Worm (Caenorhabditis elegans): ENCODE results near the gene snx-14.

The snx-14 gene

DNA sequence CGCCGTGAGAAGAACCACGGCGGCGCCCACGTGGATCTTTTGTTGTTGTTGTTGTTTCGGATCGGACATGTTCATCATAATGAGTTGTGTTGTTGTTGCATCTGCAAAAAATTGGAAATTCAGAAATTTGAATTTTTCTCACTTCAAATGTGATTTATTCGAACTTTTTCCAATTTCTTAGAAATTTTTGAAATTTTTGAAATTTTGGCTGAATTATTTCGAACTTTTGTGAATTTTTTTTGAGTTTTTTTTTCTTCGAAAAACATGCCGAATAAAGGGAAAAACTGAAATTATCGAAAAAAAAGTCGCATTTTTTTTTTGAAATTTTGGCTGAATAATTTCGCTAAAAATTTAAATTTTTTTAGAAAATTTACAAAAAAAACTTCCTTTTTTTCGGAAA is at the start of gene snx-14:
Gene snx-14, minus strand, starts transcription at position 101 of the 400 bp plus-strand sequence.
- no peak for TF ChIP-seq W03F9.2 (tag; optimal IDR thresholded peaks at IDR 0.05)
- TF ChIP-seq him-1 (tag; optimal IDR thresholded peaks at IDR 0.05): no peak
- no peak for TF ChIP-seq dao-5 (tag; optimal IDR thresholded peaks at IDR 0.05)

DNA sequence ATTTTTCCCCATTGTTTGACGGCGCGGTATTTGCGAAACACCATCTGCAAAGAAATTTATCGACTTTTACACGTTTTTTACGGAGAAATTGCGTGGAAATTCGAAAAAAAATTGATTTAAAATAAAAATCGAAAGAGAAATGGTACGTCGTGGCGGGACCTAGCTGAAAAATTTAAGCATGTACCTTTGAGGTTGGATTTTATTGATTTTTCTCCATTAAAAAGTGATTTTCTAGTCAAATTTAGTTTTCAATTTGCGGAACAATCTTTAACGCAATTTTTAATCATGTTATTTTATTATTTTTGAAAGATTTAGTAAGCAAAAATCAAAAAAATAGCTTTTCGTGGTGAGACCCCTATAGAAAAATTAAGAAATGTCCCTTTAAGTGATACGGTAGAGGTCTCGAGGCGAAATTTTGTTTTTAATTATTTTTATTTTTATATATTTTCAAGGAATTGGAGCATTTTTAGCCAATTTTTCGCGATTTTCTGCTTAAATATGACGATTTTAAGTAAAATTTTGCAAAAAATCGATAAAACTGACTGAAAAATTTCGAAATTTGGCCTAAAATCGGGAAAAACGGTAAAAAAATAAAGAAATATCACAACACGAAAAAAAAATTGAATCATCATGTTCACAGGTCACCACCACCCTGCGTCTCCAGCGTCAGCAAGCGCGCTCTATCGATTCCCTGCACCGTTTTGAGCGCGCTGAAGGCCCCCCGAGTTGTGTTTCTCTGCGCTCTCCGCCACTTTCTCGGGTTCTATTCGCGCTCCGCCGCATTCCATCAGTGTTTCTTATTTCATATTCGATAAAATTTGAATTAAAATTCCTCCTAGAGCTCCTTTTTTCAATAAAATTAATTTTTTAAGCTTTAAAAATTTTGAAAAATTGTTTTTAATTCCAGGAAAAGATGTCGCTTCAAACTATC is 44.3 kb upstream of the snx-14 start, which contains the start of the genes mrpl-37 and lin-38:
Gene mrpl-37, minus strand, starts transcription at position 51 of the 931 bp plus-strand sequence.
Gene lin-38, plus strand, starts transcription at position 908 of the 931 bp plus-strand sequence.
- TF ChIP-seq dao-5 (tag; optimal IDR thresholded peaks at IDR 0.05) (no peak), W03F9.2 (tag; optimal IDR thresholded peaks at IDR 0.05) (no peak), him-1 (tag; optimal IDR thresholded peaks at IDR 0.05) (no peak)

DNA sequence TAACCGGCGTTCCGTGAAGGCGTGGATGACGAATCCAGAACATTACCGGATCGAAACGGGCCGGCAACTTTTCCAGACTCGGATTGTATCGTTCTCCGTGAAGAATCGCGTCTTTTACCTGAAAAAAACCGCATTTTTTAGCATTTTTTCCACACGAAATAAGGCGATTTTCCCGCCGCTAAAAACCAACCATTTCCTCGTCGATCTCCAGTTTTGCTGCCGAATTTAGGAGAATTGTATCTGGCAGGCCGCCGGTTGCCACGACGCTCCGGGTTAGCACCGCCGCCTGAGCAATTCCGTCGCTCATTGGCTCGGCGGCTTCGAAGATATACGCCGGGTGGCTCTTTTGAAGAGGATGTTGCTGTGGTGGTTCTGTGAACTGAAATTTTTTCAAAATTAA is 43.4 kb upstream of the snx-14 start:
- TF ChIP-seq dao-5 (tag; optimal IDR thresholded peaks at IDR 0.05) (no peak), him-1 (tag; optimal IDR thresholded peaks at IDR 0.05) (no peak), W03F9.2 (tag; optimal IDR thresholded peaks at IDR 0.05) (no peak)

- TF ChIP-seq dao-5 (tag; optimal IDR thresholded peaks at IDR 0.05) (no peak), him-1 (tag; optimal IDR thresholded peaks at IDR 0.05) (no peak), W03F9.2 (tag; optimal IDR thresholded peaks at IDR 0.05) (no peak)
Measured at ce11 chrII:13567871-13568270, 36.9 kb upstream of the snx-14 start, which contains the start of gene Y48E1B.3. Y48E1B.3 (minus strand) TSS chrII:13567971.

DNA sequence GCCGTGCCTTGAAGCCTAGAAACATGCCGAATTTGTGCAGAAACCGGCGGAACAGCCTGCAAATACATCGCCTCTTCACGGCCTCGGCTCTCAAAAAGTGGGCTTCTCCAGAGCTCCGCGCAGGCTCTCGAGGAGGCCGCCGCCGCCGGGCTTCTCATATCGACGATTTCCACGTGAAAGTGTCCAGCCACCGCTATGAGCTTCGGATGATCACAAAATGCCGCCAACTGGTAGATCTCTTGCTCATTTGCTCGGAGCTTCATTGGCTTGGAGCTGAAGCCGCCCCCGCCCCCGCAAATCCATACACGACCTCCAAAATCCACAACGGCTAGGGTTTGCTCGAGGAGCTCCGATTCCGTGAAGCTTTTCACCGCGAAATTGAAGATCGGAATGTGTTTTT is 29.5 kb upstream of the snx-14 start:
- no peak for TF ChIP-seq W03F9.2 (tag; optimal IDR thresholded peaks at IDR 0.05)
- no peak for TF ChIP-seq dao-5 (tag; optimal IDR thresholded peaks at IDR 0.05)
- no peak for TF ChIP-seq him-1 (tag; optimal IDR thresholded peaks at IDR 0.05)

DNA sequence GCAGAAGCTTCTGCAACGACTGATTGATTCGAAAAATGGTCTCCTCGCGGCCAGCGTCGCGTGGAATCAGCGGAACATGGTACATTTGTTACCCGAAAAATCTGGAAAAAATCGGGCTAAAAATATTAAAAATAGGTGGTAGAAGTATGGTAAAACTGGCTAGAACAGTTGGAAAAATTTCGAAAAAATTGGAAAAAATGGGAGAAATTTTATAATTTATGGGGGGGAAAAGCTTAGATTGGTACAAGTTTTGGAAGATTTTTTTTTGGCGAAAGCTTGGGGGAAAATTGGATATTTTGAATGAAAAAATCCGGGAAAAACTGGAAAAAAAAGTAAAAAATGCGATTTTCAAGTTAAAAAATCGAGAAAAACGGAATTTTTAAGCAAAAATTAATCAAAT is 16.5 kb upstream of the snx-14 start, which contains the start of gene ddl-2:
Gene ddl-2, minus strand, starts transcription at position 101 of the 400 bp plus-strand sequence.
- TF ChIP-seq dao-5 (tag; optimal IDR thresholded peaks at IDR 0.05): no peak
- TF ChIP-seq him-1 (tag; optimal IDR thresholded peaks at IDR 0.05): no peak
- TF ChIP-seq W03F9.2 (tag; optimal IDR thresholded peaks at IDR 0.05): no peak

DNA sequence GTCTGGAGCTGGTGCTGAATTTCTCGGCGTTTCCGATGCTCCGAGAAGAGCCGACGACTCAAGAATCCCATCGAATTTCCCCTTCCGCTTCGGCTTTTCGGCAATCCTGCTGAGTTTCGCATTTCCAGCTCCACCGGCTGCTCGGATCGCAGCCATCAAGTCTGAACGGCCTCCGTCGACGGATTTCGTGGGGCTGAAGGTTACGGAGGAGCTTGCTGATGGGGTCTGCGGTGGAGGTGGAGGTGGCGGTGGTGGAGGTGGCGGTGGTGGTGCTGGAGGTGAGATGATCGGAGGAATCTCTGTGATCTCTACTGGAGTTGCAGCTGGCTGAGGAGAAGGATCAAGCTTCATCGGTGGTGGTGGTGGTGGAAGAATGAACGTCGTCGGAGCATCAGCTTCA is 12.0 kb upstream of the snx-14 start:
- no peak for TF ChIP-seq W03F9.2 (tag; optimal IDR thresholded peaks at IDR 0.05)
- TF ChIP-seq him-1 (tag; optimal IDR thresholded peaks at IDR 0.05): no peak
- TF ChIP-seq dao-5 (tag; optimal IDR thresholded peaks at IDR 0.05): no peak

DNA sequence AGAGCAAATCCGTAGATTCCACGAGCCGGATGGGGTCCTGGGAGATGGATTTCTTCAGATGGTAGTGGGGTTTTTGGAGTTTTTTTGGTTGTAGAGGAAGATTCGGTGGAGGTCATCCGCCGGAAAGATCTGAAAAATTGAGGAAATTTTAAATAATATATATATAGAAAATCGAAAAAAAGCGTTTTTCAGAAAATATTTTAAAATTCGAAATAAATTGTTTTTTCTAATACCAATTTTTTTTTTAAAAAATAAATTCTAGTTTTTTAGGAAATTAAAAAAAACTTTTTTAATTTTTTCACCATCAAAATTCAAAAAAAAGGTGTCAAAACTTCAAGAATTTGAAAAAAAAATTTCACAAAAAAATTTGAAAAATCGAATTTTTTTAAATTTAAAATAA is 9.9 kb upstream of the snx-14 start, which contains the start of the genes noa-1 and Y48E1B.17:
Gene noa-1, minus strand, starts transcription at position 101 of the 400 bp plus-strand sequence.
Gene Y48E1B.17, minus strand, starts transcription at position 129 of the 400 bp plus-strand sequence.
- TF ChIP-seq dao-5 (tag; optimal IDR thresholded peaks at IDR 0.05) (no peak), W03F9.2 (tag; optimal IDR thresholded peaks at IDR 0.05) (no peak), him-1 (tag; optimal IDR thresholded peaks at IDR 0.05) (no peak)

DNA sequence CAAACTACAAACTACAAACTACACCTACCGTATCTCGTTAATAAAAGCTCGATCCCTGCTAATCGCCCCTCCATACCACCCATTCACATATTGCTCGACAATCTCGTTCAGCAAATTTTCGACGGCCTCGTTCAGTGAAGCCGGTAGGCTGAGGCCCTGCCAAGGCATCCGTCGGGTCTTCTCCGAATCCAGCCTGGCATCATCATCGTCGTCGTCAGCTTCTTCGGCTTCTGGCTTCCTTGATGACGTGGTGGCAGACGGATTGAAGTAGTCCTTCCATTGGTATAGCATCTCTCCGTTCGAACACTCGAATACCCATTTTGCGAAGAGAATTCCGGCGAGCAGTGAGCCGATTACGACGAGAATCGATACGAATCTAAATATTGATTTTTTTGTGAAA is 361 bp downstream of the snx-14 start:
- TF ChIP-seq dao-5 (tag; optimal IDR thresholded peaks at IDR 0.05) (no peak), him-1 (tag; optimal IDR thresholded peaks at IDR 0.05) (no peak), W03F9.2 (tag; optimal IDR thresholded peaks at IDR 0.05) (no peak)

ce11 chrII:13529131-13529530 is 1.9 kb downstream of the snx-14 start:
- TF ChIP-seq him-1 (tag; optimal IDR thresholded peaks at IDR 0.05) (no peak), dao-5 (tag; optimal IDR thresholded peaks at IDR 0.05) (no peak)

ce11 chrII:13521977-13522404 is 9.0 kb downstream of the snx-14 start:
- TF ChIP-seq W03F9.2 (tag; optimal IDR thresholded peaks at IDR 0.05): no peak
- TF ChIP-seq dao-5 (tag; optimal IDR thresholded peaks at IDR 0.05): no peak
- no peak for TF ChIP-seq him-1 (tag; optimal IDR thresholded peaks at IDR 0.05)

- TF ChIP-seq him-1 (tag; optimal IDR thresholded peaks at IDR 0.05): no peak
- peak; percentile 23 for TF ChIP-seq W03F9.2 (tag; optimal IDR thresholded peaks at IDR 0.05)
- TF ChIP-seq dao-5 (tag; optimal IDR thresholded peaks at IDR 0.05): no peak
Measured at ce11 chrII:13521179-13521616, 9.8 kb downstream of the snx-14 start.

- TF ChIP-seq dao-5 (tag; optimal IDR thresholded peaks at IDR 0.05) (no peak), W03F9.2 (tag; optimal IDR thresholded peaks at IDR 0.05) (no peak), him-1 (tag; optimal IDR thresholded peaks at IDR 0.05) (no peak)
Measured at ce11 chrII:13517600-13517999, 13.4 kb downstream of the snx-14 start, which contains the start of gene sre-45. sre-45 (plus strand) TSS chrII:13517900.

DNA sequence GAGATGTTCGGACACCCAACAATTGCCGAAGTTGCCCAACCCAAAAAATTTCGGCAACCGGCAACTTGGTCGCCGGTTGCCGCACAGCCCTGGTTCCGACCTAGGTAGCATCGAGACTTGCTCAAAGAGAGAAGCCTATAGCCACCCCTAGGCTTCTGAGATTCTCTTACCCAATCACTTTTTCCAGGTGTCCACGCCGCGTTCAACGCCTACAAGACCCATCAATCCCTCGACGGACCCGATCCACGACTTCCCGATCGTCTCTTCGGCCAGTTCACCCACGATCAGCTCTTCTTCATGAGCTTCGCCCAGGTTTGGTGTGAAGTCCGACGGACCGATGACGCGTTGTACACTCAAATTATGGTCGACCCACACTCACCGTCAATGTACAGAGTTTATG is 15.2 kb downstream of the snx-14 start:
- TF ChIP-seq him-1 (tag; optimal IDR thresholded peaks at IDR 0.05): no peak
- no peak for TF ChIP-seq W03F9.2 (tag; optimal IDR thresholded peaks at IDR 0.05)
- TF ChIP-seq dao-5 (tag; optimal IDR thresholded peaks at IDR 0.05): no peak

Data from whole organism, L4/young adult.